Fruit fly (Drosophila melanogaster) whole organism: ENCODE results near the gene Jon65Aiv.

ENCODE experiments used
- CG8478 ChIP-seq: fragments of >200 bp; optimal IDR thresholded peaks from 2 replicates; lab custom pipeline; 2018; ENCODE audit warnings: inconsistent platforms
- Dll ChIP-seq: fragments of >200 bp; optimal IDR thresholded peaks from 2 replicates; lab custom pipeline; 2017
- EcR ChIP-seq, 2 experiments: fragments of >200 bp; optimal IDR thresholded peaks; 2 replicates each; lab custom pipeline; 2017; ENCODE audit warnings: missing biosample characterization in 2 of 2, missing genetic modification characterization in 2 of 2, missing genetic modification reagents in 2 of 2
- pan ChIP-seq: fragments of >200 bp; optimal IDR thresholded peaks from 2 replicates; lab custom pipeline; 2017
- psq ChIP-seq: fragments of >200 bp; optimal IDR thresholded peaks from 2 replicates; lab custom pipeline; 2017
- usp ChIP-seq: fragments of >200 bp; optimal IDR thresholded peaks from 2 replicates; lab custom pipeline; 2017; ENCODE audit warnings: missing biosample characterization, missing genetic modification characterization, mixed read lengths

Gene Jon65Aiv

DNA sequence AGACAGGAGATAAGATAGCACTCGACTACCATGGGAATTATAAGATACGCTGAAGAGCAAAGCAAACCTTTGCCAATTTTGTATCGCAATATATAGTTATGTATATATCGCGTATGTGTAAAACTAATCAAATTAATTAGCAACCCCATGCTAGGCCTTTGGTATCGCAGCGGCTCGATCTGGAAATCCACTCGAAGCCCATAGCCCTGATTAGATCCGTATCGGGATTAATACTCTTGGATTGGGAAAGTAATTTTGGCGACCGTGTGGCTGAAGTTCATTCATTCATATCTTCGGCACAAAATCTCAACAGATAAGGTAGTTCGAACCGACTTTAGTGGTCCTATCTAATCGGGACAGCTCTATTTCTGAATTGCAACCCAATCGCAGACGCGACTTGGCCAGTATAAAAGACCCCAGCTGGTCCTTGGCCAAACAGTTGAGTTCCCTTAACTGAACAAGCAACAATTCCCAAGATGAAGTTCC, at the start of gene Jon65Aiv:
TSS of gene Jon65Aiv (plus strand) at position 436 of the 486 bp plus-strand sequence.
- no peak for TF ChIP-seq pan (lab: Kevin White, UChicago)
- TF ChIP-seq usp (GFP tag; lab: Kevin White, UChicago): no peak
- no peak for TF ChIP-seq CG8478 (lab: Kevin White, UChicago)
- no peak for TF ChIP-seq Dll (lab: Kevin White, UChicago)
- no peak for TF ChIP-seq EcR (GFP tag; optimal IDR thresholded peaks at IDR 0.05; lab: Kevin White, UChicago)
- TF ChIP-seq psq (lab: Kevin White, UChicago): no peak

DNA sequence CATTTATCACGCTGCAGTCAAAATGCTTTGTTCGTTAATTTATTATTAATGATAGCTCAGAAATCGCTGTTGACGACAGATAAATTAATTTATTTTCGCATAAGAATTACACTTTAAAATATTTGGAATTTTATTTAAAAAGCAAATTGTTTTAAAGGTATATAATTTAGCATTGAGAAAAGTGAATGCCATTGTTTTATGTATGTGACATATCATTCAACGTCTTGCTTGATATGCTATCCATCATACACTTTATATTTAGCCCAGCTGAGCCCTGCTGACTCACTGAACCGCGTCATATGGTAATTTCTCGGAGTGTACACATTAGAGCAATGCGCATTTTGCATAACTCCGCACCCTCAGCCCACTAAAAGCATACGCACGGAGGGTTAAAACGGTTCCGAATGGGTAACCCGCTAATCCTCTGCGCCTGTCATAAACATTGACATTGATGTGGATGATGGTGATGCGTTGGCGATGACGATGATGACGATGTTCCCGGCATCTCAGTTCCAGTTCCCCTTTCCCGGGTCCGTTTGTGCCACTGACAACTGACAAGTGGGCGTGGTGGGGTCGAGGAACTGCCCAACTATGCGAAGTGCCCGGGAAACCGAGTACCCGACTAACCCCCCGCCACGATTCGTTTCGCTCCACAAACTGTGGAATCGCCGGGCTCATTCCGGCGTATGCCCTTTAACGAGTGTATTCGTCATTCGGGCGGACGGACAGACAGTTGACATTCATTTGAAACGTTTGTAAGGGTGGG, 49.4 kb upstream of the Jon65Aiv start:
- TF ChIP-seq EcR (GFP tag; optimal IDR thresholded peaks at IDR 0.05; lab: Kevin White, UChicago) (no peak), Dll (lab: Kevin White, UChicago) (no peak), usp (GFP tag; lab: Kevin White, UChicago) (no peak), psq (lab: Kevin White, UChicago) (no peak), CG8478 (lab: Kevin White, UChicago) (no peak), pan (lab: Kevin White, UChicago) (no peak)

DNA sequence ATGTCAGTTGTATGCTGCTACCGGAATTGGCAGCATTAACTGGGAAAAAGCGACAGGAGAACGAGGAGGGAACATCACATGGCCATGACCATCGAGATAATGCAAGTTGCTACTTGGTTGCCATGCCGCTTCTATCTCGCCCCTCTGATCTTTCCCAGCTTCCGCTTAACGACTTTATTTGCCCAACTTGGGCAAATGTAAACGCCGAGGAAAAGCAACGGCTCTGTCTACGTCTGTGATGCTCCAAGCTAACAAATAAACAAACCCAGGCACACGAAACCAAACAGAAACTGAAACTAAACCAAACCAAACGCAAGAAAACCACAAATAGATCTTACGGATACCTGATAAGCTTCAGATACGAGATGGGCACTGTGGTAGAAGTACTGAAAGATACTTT, 46.7 kb upstream of the Jon65Aiv start:
- TF ChIP-seq psq (lab: Kevin White, UChicago): no peak
- TF ChIP-seq EcR (GFP tag; optimal IDR thresholded peaks at IDR 0.05; lab: Kevin White, UChicago): no peak
- no peak for TF ChIP-seq usp (GFP tag; lab: Kevin White, UChicago)
- TF ChIP-seq CG8478 (lab: Kevin White, UChicago): no peak
- no peak for TF ChIP-seq pan (lab: Kevin White, UChicago)
- TF ChIP-seq Dll (lab: Kevin White, UChicago): no peak

DNA sequence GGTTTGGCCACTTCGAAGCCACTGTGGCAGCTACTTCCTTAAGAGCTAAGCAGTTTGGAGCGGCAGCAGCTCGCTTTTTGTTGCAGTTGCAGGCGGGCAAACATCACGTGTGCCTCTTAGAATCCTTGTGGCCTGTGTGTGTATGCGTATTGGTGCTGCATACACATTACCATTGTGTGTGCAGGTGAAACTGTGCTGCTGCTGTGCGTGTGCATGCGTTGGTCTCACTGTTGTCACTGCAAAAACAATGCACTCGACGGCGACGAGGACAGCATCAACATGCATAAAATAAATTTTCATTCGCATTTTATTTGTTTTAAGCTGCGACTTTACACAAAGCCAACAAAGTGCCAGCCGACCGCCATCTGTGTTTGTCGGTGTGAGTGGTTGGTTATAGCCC, 46.0 kb upstream of the Jon65Aiv start:
- TF ChIP-seq CG8478 (lab: Kevin White, UChicago) (no peak), Dll (lab: Kevin White, UChicago) (no peak), usp (GFP tag; lab: Kevin White, UChicago) (no peak), EcR (GFP tag; optimal IDR thresholded peaks at IDR 0.05; lab: Kevin White, UChicago) (no peak), pan (lab: Kevin White, UChicago) (no peak), psq (lab: Kevin White, UChicago) (no peak)

DNA sequence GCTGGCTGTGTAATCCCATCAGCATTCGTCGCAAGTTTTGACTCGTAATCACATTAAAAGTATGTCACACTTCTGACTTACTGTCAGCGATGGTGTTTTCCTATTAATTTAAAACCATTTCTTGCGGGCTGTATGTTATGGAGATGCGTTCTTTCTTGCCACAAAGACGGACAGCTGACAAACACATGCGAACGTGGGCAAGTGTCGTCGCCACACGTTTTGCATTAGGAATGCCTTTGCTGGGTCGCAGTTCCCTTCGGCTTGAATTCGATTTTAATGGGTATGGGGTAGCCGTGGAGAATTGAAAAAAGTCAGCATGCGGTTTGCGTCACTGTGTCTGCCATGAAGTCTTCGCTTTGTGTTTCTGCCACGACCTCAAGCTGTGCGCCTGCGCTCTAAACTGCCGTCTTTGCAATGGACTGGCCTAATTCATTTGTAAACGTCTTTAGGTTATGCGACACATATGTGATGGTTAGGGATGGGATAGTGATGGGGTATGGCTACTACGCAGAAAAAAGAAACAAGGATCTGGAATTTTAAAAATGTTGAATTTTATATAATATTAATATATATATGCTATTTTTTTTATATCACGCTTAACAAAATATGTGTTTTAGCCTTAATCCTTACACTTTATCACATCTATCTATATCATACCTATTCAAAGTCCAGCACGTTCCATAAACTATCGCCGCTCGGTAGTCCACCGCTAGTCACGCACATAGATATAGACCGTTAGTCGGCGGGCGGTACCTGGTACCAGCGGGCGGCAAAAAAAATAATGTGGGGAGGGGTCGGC, 45.1 kb upstream of the Jon65Aiv start:
- TF ChIP-seq usp (GFP tag; lab: Kevin White, UChicago) (no peak), Dll (lab: Kevin White, UChicago) (no peak), pan (lab: Kevin White, UChicago) (no peak), EcR (GFP tag; optimal IDR thresholded peaks at IDR 0.05; lab: Kevin White, UChicago) (no peak), psq (lab: Kevin White, UChicago) (no peak), CG8478 (lab: Kevin White, UChicago) (no peak)

DNA sequence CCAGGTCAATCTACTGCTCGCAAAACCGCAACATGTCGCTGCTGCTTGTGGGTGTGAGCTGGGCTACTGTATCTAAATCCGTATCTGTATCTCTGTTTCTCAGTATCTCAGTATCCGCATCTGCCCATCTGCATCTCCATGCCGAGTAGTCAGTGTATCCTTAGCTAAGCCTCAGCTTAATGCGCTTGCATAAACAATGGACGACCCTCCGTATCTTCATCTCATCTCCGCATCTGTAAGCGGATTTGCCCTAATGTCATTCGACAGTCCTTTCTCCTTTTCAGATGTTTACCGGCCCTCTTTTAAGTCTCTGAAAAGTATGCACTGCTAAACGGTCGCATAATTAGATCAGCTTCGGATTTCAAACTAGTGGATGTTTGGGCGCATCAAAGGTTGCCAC, 42.4 kb upstream of the Jon65Aiv start:
- TF ChIP-seq CG8478 (lab: Kevin White, UChicago) (no peak), usp (GFP tag; lab: Kevin White, UChicago) (no peak), psq (lab: Kevin White, UChicago) (no peak)

DNA sequence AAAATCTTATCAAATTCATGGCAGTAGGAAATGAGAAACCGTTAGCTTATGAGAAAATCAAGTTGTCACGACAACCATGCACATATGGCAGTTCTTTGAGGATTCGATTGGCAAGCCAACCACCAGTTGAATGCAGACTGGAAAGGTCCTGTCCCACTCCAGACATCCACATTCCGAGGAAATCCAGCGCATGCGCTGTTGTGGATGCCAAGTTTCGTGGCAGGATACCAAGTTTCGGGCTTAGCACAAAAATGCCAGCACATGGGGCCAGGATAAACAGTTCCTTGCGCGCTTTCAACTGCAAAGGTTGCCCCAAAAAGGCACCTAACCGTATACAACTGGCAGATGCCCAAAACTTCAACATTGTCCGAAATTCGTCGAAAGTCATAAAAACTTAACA, 42.0 kb upstream of the Jon65Aiv start, which contains the start of gene PVRAP:
TSS of gene PVRAP (plus strand) at position 273 of the 400 bp plus-strand sequence.
- TF ChIP-seq CG8478 (lab: Kevin White, UChicago) (no peak), EcR (GFP tag; optimal IDR thresholded peaks at IDR 0.05; lab: Kevin White, UChicago) (no peak), psq (lab: Kevin White, UChicago) (no peak), pan (lab: Kevin White, UChicago) (no peak)

DNA sequence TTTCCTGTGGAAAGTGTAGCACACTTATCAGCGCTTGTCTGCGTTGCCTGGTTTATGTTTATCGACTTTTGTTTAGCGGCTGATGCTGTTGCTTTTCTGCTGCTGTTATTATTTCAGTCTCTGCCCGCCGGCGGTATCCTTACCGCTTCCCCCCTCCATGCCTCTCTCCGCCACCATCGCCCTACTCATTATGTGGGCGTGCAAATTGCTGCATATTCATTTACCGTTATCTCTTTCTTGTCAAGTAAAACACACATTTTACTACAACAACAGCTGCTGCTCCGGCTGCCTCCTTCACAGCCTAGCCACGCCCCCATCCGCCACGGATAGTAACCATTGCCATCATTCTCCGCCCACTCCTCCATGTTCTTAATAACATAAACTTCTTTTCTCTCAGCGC, 39.1 kb upstream of the Jon65Aiv start:
- TF ChIP-seq Dll (lab: Kevin White, UChicago) (no peak), psq (lab: Kevin White, UChicago) (no peak), pan (lab: Kevin White, UChicago) (no peak), usp (GFP tag; lab: Kevin White, UChicago) (no peak), CG8478 (lab: Kevin White, UChicago) (no peak), EcR (GFP tag; optimal IDR thresholded peaks at IDR 0.05; lab: Kevin White, UChicago) (no peak)

DNA sequence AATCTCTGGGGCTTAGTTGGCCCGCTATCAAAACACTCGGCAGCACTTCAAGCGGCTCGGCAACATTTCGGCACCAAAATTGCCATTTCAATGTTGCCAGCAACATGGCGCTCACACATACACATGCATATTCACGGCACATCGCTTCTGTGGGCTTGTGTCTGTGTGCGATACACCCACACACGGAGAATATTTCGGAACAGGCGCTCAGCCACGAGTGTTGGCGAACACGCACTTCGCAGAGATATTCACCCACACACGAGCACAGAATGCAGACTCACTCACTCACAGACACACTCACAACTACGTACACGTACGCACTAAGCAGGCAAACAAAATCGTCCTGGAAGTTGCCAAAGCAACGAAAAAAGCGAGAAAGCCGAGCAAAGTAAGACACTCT, 38.0 kb upstream of the Jon65Aiv start:
- no peak for TF ChIP-seq pan (lab: Kevin White, UChicago)

DNA sequence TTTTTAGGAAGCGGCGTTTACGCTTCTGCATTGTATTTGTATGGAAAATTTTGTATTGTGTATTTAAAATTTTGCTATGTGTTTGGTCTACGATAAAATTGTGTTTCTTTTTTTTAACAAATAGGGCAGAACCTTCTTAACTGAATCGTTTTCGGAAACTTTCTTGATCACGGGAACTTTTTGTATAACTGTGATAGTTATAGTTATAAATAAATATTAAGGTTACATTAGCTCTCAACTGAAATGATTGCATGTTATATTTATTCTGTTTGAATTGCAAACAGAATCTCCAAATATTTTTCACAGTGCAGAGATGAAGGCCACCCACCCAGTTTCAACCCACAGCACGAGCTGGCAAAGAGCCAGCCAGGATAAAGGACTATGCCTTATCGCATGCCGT, 28.0 kb upstream of the Jon65Aiv start, which contains the start of gene alphaKap4:
TSS of gene alphaKap4 (minus strand) at position 101 of the 400 bp plus-strand sequence.
- TF ChIP-seq Dll (lab: Kevin White, UChicago) (no peak), usp (GFP tag; lab: Kevin White, UChicago) (no peak)

DNA sequence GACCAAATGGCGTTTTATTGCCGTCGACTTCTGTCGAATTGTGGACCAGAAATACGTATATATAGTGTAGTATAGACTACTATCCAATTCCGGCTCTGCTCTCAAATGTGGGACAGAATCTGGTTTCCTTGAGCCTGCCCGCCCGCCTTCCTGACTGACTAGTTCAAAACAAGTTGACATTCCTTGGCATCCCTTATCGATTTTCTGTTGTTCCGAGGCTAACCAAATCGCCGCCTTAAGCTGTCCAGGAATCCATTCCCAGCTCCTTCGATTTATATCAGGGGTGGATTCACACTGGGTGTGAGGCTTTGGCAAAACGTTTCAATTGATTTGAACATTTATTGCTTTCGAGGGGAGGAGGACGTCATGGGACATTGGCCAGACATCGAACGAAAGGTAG, 26.0 kb upstream of the Jon65Aiv start:
- TF ChIP-seq EcR (GFP tag; optimal IDR thresholded peaks at IDR 0.05; lab: Kevin White, UChicago): no peak
- TF ChIP-seq CG8478 (lab: Kevin White, UChicago): no peak
- no peak for TF ChIP-seq psq (lab: Kevin White, UChicago)
- no peak for TF ChIP-seq pan (lab: Kevin White, UChicago)
- no peak for TF ChIP-seq Dll (lab: Kevin White, UChicago)
